In the genomic region with DNA sequence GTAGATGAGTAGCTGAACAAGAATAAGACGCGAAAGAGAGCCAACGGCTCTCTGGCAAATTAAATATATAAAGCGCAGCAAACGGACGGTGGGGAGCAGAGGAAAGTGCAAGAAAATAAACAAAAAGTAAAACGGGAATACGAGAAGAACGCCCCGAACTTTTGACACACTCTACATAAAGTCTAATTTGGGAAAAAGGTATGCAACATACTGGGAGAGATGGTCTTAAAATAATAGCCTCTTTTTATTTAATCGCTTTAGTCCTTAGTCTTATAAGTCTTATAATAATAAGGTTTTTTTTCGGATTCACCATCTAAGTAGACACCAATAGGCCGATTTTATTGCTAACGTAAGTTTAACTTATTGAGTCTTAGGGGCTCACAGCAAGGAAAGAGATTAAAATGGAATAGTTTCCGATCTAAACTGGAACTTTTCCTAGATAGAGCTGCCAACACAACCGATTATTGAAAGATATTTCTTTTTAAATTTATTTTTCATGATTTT, we compare ENCODE assay signal across 2 fruit fly cellular contexts.
TF ChIP-seq lines count a peak whose summit lies in the region.

No protein-coding gene starts in this region.

TF ChIP-seq in whole organism, embryonic, 481 proteins besides CTCF, POLR2A, EP300 and RAD21 (continued from another document):
- no peak for TF ChIP-seq ssp (GFP tag; IDR thresholded peaks at IDR 0.05; lab: Robert Waterston, UW)
- no peak for TF ChIP-seq CG17612 (GFP tag; IDR thresholded peaks at IDR 0.05; lab: Robert Waterston, UW)
- TF ChIP-seq dpn (GFP tag; optimal IDR thresholded peaks at IDR 0.05; lab: Kevin White, UChicago), result no peak
- TF ChIP-seq CG8478 (optimal IDR thresholded peaks at IDR 0.05; lab: Kevin White, UChicago), result no peak
- TF ChIP-seq D (optimal IDR thresholded peaks at IDR 0.05; lab: Kevin White, UChicago), result no peak
- no peak for TF ChIP-seq D (GFP tag; optimal IDR thresholded peaks at IDR 0.05; lab: Kevin White, UChicago)
- no peak for TF ChIP-seq Deaf1 (tag; optimal IDR thresholded peaks at IDR 0.05; lab: Kevin White, UChicago)
- peak; percentile 53; the same call in 1 of the 2 replicates for TF ChIP-seq Drgx (GFP tag; IDR thresholded peaks at IDR 0.05; lab: Robert Waterston, UW)
TF ChIP-seq in whole organism, embryonic: peak in this region for 7.

TF ChIP-seq in whole organism, prepupa, 60 proteins besides CTCF, POLR2A, EP300 and RAD21 (continued from another document):
- TF ChIP-seq pdm3 (GFP tag; optimal IDR thresholded peaks at IDR 0.05; lab: Kevin White, UChicago), result peak; percentile 45
- TF ChIP-seq Smox (GFP tag; optimal IDR thresholded peaks at IDR 0.05; lab: Kevin White, UChicago), result peak; percentile 16
- TF ChIP-seq Eip75B (GFP tag; optimal IDR thresholded peaks at IDR 0.05; lab: Kevin White, UChicago), result peak; percentile 64
- no peak for TF ChIP-seq Sox15 (GFP tag; optimal IDR thresholded peaks at IDR 0.05; lab: Kevin White, UChicago)
- peak; percentile 38 for TF ChIP-seq Hr39 (GFP tag; optimal IDR thresholded peaks at IDR 0.05; lab: Kevin White, UChicago)
- peak; percentile 47 for TF ChIP-seq achi (GFP tag; optimal IDR thresholded peaks at IDR 0.05; lab: Kevin White, UChicago)
- peak; percentile 80 for TF ChIP-seq CG6163 (GFP tag; IDR thresholded peaks at IDR 0.05; lab: Robert Waterston, UW)
- TF ChIP-seq spab (GFP tag; optimal IDR thresholded peaks at IDR 0.05; lab: Kevin White, UChicago), result peak; percentile 54
- peak; percentile 35 for TF ChIP-seq Lpt (GFP tag; optimal IDR thresholded peaks at IDR 0.05; lab: Kevin White, UChicago)
- TF ChIP-seq Hr4 (GFP tag; optimal IDR thresholded peaks at IDR 0.05; lab: Kevin White, UChicago), result peak; percentile 8
- TF ChIP-seq CG32006 (GFP tag; optimal IDR thresholded peaks at IDR 0.05; lab: Kevin White, UChicago), result peak; percentile 78
- TF ChIP-seq OdsH (GFP tag; optimal IDR thresholded peaks at IDR 0.05; lab: Kevin White, UChicago), result peak; percentile 47
- TF ChIP-seq Eip93F (GFP tag; optimal IDR thresholded peaks at IDR 0.05; lab: Kevin White, UChicago), result no peak
- no peak for TF ChIP-seq Sox102F (GFP tag; optimal IDR thresholded peaks at IDR 0.05; lab: Kevin White, UChicago)
- TF ChIP-seq CG16779 (tag; optimal IDR thresholded peaks at IDR 0.05; lab: Kevin White, UChicago), result peak; percentile 26
- peak; percentile 76 for TF ChIP-seq dsx (GFP tag; optimal IDR thresholded peaks at IDR 0.05; lab: Kevin White, UChicago; ENCODE audit: poor library complexity, severe bottlenecking)
- peak; percentile 46 for TF ChIP-seq CG3919 (GFP tag; optimal IDR thresholded peaks at IDR 0.05; lab: Kevin White, UChicago)
- TF ChIP-seq dac (GFP tag; optimal IDR thresholded peaks at IDR 0.05; lab: Kevin White, UChicago), result no peak
- TF ChIP-seq CG7368 (GFP tag; optimal IDR thresholded peaks at IDR 0.05; lab: Kevin White, UChicago), result no peak
- TF ChIP-seq Blimp-1 (GFP tag; optimal IDR thresholded peaks at IDR 0.05; lab: Kevin White, UChicago), result no peak
- TF ChIP-seq ss (GFP tag; optimal IDR thresholded peaks at IDR 0.05; lab: Kevin White, UChicago), result peak in 1 of 2 experiments; percentile 48
- TF ChIP-seq svp (GFP tag; lab: Kevin White, UChicago), result peak; percentile 64
- peak; percentile 14 for TF ChIP-seq CG11762 (GFP tag; optimal IDR thresholded peaks at IDR 0.05; lab: Kevin White, UChicago; ENCODE audit: insufficient read depth)
- peak; percentile 46 for TF ChIP-seq lz (GFP tag; optimal IDR thresholded peaks at IDR 0.05; lab: Kevin White, UChicago)
- no peak for TF ChIP-seq CG6854 (GFP tag; optimal IDR thresholded peaks at IDR 0.05; lab: Kevin White, UChicago)
- peak; percentile 33 for TF ChIP-seq CG4318 (GFP tag; optimal IDR thresholded peaks at IDR 0.05; lab: Kevin White, UChicago)
- peak; percentile 33 for TF ChIP-seq Ets96B (tag; optimal IDR thresholded peaks at IDR 0.05; lab: Kevin White, UChicago)
- TF ChIP-seq CG11294 (GFP tag; IDR thresholded peaks at IDR 0.05; lab: Robert Waterston, UW), result no peak
- peak; percentile 24 for TF ChIP-seq cyc (GFP tag; optimal IDR thresholded peaks at IDR 0.05; lab: Kevin White, UChicago)
- 0 out of 3 replicates have a peak, but pooled peaks have one; percentile 40 for TF ChIP-seq eg (GFP tag; IDR thresholded peaks at IDR 0.05; lab: Robert Waterston, UW)
- TF ChIP-seq CG15336 (GFP tag; IDR thresholded peaks at IDR 0.05; lab: Robert Waterston, UW), result 0 out of 2 replicates have a peak, but pooled peaks have one; percentile 18
- TF ChIP-seq CG11902 (GFP tag; optimal IDR thresholded peaks at IDR 0.05; lab: Kevin White, UChicago), result peak; percentile 1
- no peak for TF ChIP-seq Ets21C (GFP tag; optimal IDR thresholded peaks at IDR 0.05; lab: Kevin White, UChicago)
- peak; percentile 40 for TF ChIP-seq CG6792 (GFP tag; optimal IDR thresholded peaks at IDR 0.05; lab: Kevin White, UChicago)
- TF ChIP-seq Hr38 (GFP tag; optimal IDR thresholded peaks at IDR 0.05; lab: Kevin White, UChicago), result no peak
- peak; percentile 63 for TF ChIP-seq CG10631 (GFP tag; optimal IDR thresholded peaks at IDR 0.05; lab: Kevin White, UChicago)
- peak; percentile 23 for TF ChIP-seq CG8632 (GFP tag; optimal IDR thresholded peaks at IDR 0.05; lab: Kevin White, UChicago)
- no peak for TF ChIP-seq CG1621 (tag; optimal IDR thresholded peaks at IDR 0.05; lab: Kevin White, UChicago)
- no peak for TF ChIP-seq net (GFP tag; optimal IDR thresholded peaks at IDR 0.05; lab: Kevin White, UChicago)
TF ChIP-seq in whole organism, prepupa: peak in this region for 44.
